Worm (Caenorhabditis elegans) whole organism, L2 larva: Measurements from ENCODE around the gene hrpu-2.

Experiments used
- R02D3.7 ChIP-seq: fragments of 150-350 bp; optimal IDR thresholded peaks from 2 replicates; lab custom pipeline; 2014; ENCODE audit warnings: missing biosample characterization, missing genetic modification characterization
- ceh-82 ChIP-seq: fragments of 150-350 bp; optimal IDR thresholded peaks from 2 replicates; lab custom pipeline; 2014; ENCODE audit warnings: missing biosample characterization, missing genetic modification characterization
- lsy-2 ChIP-seq, 2 experiments: fragments of 150-350 bp in 1 of 2; sonication (generic microtip) in 1 of 2; optimal IDR thresholded peaks; 2 replicates each; lab custom pipeline; 2014 to 2017; ENCODE audit warnings: missing biosample characterization in 2 of 2, missing genetic modification characterization in 2 of 2
- mdl-1 ChIP-seq, 2 experiments: fragments of 150-350 bp in 1 of 2; sonication (generic microtip) in 1 of 2; optimal IDR thresholded peaks; 2 replicates each; lab custom pipeline; 2017; ENCODE audit warnings: missing biosample characterization in 2 of 2, missing genetic modification characterization in 2 of 2
- nhr-21 ChIP-seq: fragments of 150-350 bp; optimal IDR thresholded peaks from 2 replicates; lab custom pipeline; 2014; ENCODE audit warnings: missing biosample characterization, missing genetic modification characterization
- nhr-25 ChIP-seq: fragments of 150-350 bp; sonication (generic microtip); optimal IDR thresholded peaks from 3 replicates; lab custom pipeline; 2014; ENCODE audit warnings: missing biosample characterization, missing genetic modification characterization
- skn-1 ChIP-seq: sonication (generic microtip); optimal IDR thresholded peaks from 2 replicates; lab custom pipeline; 2017; ENCODE audit warnings: missing biosample characterization, missing genetic modification characterization
- snpc-4 ChIP-seq: fragments of 150-350 bp; optimal IDR thresholded peaks from 2 replicates; lab custom pipeline; 2014; ENCODE audit warnings: missing biosample characterization, missing genetic modification characterization
- unc-39 ChIP-seq: fragments of 150-350 bp; optimal IDR thresholded peaks from 2 replicates; lab custom pipeline; 2014; ENCODE audit warnings: missing biosample characterization, missing genetic modification characterization
- unc-62 ChIP-seq: fragments of 150-350 bp; optimal IDR thresholded peaks from 2 replicates; lab custom pipeline; 2014; ENCODE audit warnings: missing biosample characterization, missing genetic modification reagents, missing genetic modification characterization
- ztf-4 ChIP-seq: fragments of 150-350 bp; optimal IDR thresholded peaks from 2 replicates; lab custom pipeline; 2014; ENCODE audit warnings: missing biosample characterization, missing genetic modification characterization

- no peak for TF ChIP-seq snpc-4 (tag; lab: Kevin White, UChicago)
- no peak for TF ChIP-seq skn-1 (tag; lab: Kevin White, UChicago)
- TF ChIP-seq nhr-25: no peak
- TF ChIP-seq lsy-2 (tag; optimal IDR thresholded peaks at IDR 0.05; lab: Kevin White, UChicago): no peak
- TF ChIP-seq unc-39: no peak
- TF ChIP-seq nhr-21 (tag; lab: Kevin White, UChicago): no peak
- TF ChIP-seq R02D3.7 (tag; lab: Kevin White, UChicago): no peak
- no peak for TF ChIP-seq mdl-1 (tag; optimal IDR thresholded peaks at IDR 0.05; lab: Kevin White, UChicago)
- TF ChIP-seq ztf-4 (tag; lab: Kevin White, UChicago): no peak
- TF ChIP-seq ceh-82 (tag; lab: Kevin White, UChicago): no peak
- no peak for TF ChIP-seq unc-62
These were observed 37.2 kb upstream of the hrpu-2 start, which contains the start of gene C54E4.12 for ce11 chrIV:2140543-2140942.
